Worm (Caenorhabditis elegans): ENCODE measurements around the gene T15B12.2.

The T15B12.2 gene

ce11 chrIII:5343555-5343954 is 41.9 kb upstream of the T15B12.2 start:
- TF ChIP-seq sptf-1 (tag; optimal IDR thresholded peaks at IDR 0.05) (no peak), efl-1 (optimal IDR thresholded peaks at IDR 0.05) (no peak), efl-1 (GFP tag; optimal IDR thresholded peaks at IDR 0.05 in 1 of 2) (peak in 1 of 2 experiments; percentile 65)

- TF ChIP-seq grh-1 (GFP tag; IDR thresholded peaks at IDR 0.05), result no peak
- no peak for TF ChIP-seq nhr-11 (tag; optimal IDR thresholded peaks at IDR 0.05)
- TF ChIP-seq nhr-84 (tag; optimal IDR thresholded peaks at IDR 0.05), result no peak
- TF ChIP-seq ztf-11 (tag; optimal IDR thresholded peaks at IDR 0.05), result no peak
- no peak for TF ChIP-seq C04F5.9 (tag; optimal IDR thresholded peaks at IDR 0.05)
- no peak for TF ChIP-seq mef-2 (tag; optimal IDR thresholded peaks at IDR 0.05)
- no peak for TF ChIP-seq jun-1 (tag; optimal IDR thresholded peaks at IDR 0.05)
- TF ChIP-seq sptf-1 (tag; optimal IDR thresholded peaks at IDR 0.05), result no peak
Measured at ce11 chrIII:5341382-5341781, 39.7 kb upstream of the T15B12.2 start, which contains the start of gene ZK121.2. TSS of gene ZK121.2 (plus strand) at chrIII:5341682.

- TF ChIP-seq hlh-4 (tag; optimal IDR thresholded peaks at IDR 0.05), result no peak
- TF ChIP-seq mep-1 (tag; optimal IDR thresholded peaks at IDR 0.05), result no peak
- peak; percentile 80 for TF ChIP-seq dsc-1 (tag; optimal IDR thresholded peaks at IDR 0.05)
- no peak for TF ChIP-seq nhr-84 (tag; optimal IDR thresholded peaks at IDR 0.05)
- no peak for TF ChIP-seq C34B4.2 (tag; optimal IDR thresholded peaks at IDR 0.05)
- TF ChIP-seq skn-1 (tag; optimal IDR thresholded peaks at IDR 0.05), result no peak
- no peak for TF ChIP-seq lin-35 (GFP tag; optimal IDR thresholded peaks at IDR 0.05)
- TF ChIP-seq pqm-1 (tag; optimal IDR thresholded peaks at IDR 0.05), result no peak
- TF ChIP-seq sox-4 (tag; optimal IDR thresholded peaks at IDR 0.05), result no peak
- TF ChIP-seq alr-1 (tag; optimal IDR thresholded peaks at IDR 0.05; ENCODE audit: borderline replicate concordance), result no peak
- TF ChIP-seq fkh-8 (tag; optimal IDR thresholded peaks at IDR 0.05), result peak; percentile 65
- no peak for TF ChIP-seq blmp-1 (tag; optimal IDR thresholded peaks at IDR 0.05)
- no peak for TF ChIP-seq nhr-71 (tag; optimal IDR thresholded peaks at IDR 0.05)
- TF ChIP-seq pax-3 (tag; optimal IDR thresholded peaks at IDR 0.05), result peak; percentile 24
- TF ChIP-seq nhr-77 (tag; optimal IDR thresholded peaks at IDR 0.05), result no peak
- TF ChIP-seq ztf-11 (tag; optimal IDR thresholded peaks at IDR 0.05), result no peak
- no peak for TF ChIP-seq egl-13 (tag; optimal IDR thresholded peaks at IDR 0.05)
- no peak for TF ChIP-seq ceh-90 (tag; optimal IDR thresholded peaks at IDR 0.05)
- TF ChIP-seq pag-3 (tag; optimal IDR thresholded peaks at IDR 0.05; ENCODE audit: borderline replicate concordance, insufficient read depth), result no peak
- no peak for TF ChIP-seq dpl-1 (GFP tag; optimal IDR thresholded peaks at IDR 0.05)
Measured at ce11 chrIII:5340530-5340929, 38.8 kb upstream of the T15B12.2 start.

ce11 chrIII:5338787-5339186 is 37.1 kb upstream of the T15B12.2 start:
- TF ChIP-seq ets-5 (GFP tag; IDR thresholded peaks at IDR 0.05), result no peak
- no peak for TF ChIP-seq mep-1 (tag; optimal IDR thresholded peaks at IDR 0.05)

- TF ChIP-seq pax-3 (tag; optimal IDR thresholded peaks at IDR 0.05) (no peak), nhr-11 (tag; optimal IDR thresholded peaks at IDR 0.05) (no peak), fkh-8 (tag; optimal IDR thresholded peaks at IDR 0.05) (peak; percentile 62), fkh-10 (GFP tag; optimal IDR thresholded peaks at IDR 0.05) (no peak), nhr-237 (tag; optimal IDR thresholded peaks at IDR 0.05) (no peak), lsy-2 (tag; optimal IDR thresholded peaks at IDR 0.05) (no peak), rnt-1 (tag; optimal IDR thresholded peaks at IDR 0.05) (peak; percentile 23), nhr-12 (tag; optimal IDR thresholded peaks at IDR 0.05) (no peak), efl-1 (optimal IDR thresholded peaks at IDR 0.05) (no peak), efl-1 (GFP tag; optimal IDR thresholded peaks at IDR 0.05 in 1 of 2) (peak in 1 of 2 experiments; percentile 87), aly-2 (tag; optimal IDR thresholded peaks at IDR 0.05) (no peak), skn-1 (tag; optimal IDR thresholded peaks at IDR 0.05) (no peak), nhr-71 (tag; optimal IDR thresholded peaks at IDR 0.05) (peak; percentile 20)
Measured at ce11 chrIII:5334517-5335049, 32.9 kb upstream of the T15B12.2 start.
